Worm (Caenorhabditis elegans) whole organism, L4/young adult: ENCODE results near the gene ptp-3.

Source experiments
- W03F9.2 ChIP-seq: fragments of 150-350 bp; optimal IDR thresholded peaks from 2 replicates; lab custom pipeline; 2014; ENCODE audit warnings: missing biosample characterization, missing genetic modification characterization
- dao-5 ChIP-seq: sonication (generic microtip); optimal IDR thresholded peaks from 2 replicates; lab custom pipeline; 2016; ENCODE audit warnings: missing genotype, missing genetic modification characterization, moderate library complexity, missing compliant biosample characterization
- him-1 ChIP-seq: sonication (generic microtip); optimal IDR thresholded peaks from 2 replicates; lab custom pipeline; 2016; ENCODE audit warnings: missing genotype, missing genetic modification reagents, missing genetic modification characterization, missing compliant biosample characterization

DNA sequence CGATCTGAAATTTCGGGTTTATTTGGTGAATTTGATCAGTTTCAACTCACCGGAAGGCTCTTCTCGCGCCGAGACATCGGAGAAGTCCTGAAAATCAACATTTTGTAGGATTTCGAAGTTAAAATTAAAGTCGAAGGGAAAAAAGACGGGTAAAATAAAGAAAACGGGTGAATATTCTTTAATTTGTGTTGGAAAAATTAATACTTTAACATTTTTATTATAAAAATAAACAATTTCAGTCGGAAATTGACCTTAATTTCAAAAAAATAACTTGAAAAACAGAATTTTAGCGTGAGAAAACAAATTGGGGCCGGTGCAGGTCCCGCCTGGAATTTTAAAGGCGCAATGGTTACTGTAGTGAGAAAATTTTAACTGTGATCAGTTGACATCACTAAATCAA lies 22.3 kb upstream of the ptp-3 start, which contains the start of gene nos-1:
- TF ChIP-seq W03F9.2 (tag; lab: Kevin White, UChicago) (no peak), dao-5 (tag; lab: Kevin White, UChicago) (no peak), him-1 (tag; lab: Kevin White, UChicago) (no peak)
